Fruit fly (Drosophila melanogaster): ENCODE results near the gene Wdr81.

Wdr81 gene

dm6 chr2L:11989729-11990128, 31.0 kb downstream of the Wdr81 start, which contains the start of the genes zuc and dgt2:
Gene zuc, minus strand, starts transcription at chr2L:11989882.
Gene dgt2, plus strand, starts transcription at chr2L:11989936.
- TF ChIP-seq usp (GFP tag; optimal IDR thresholded peaks at IDR 0.05) = no peak
- TF ChIP-seq CG8478 (optimal IDR thresholded peaks at IDR 0.05) = no peak
- no peak for TF ChIP-seq pan (optimal IDR thresholded peaks at IDR 0.05)
- TF ChIP-seq psq (optimal IDR thresholded peaks at IDR 0.05) = no peak
- no peak for TF ChIP-seq Dll (optimal IDR thresholded peaks at IDR 0.05)
- TF ChIP-seq EcR (GFP tag; optimal IDR thresholded peaks at IDR 0.05) = no peak

dm6 chr2L:11989210-11989609, 31.6 kb downstream of the Wdr81 start:
- TF ChIP-seq Dll (optimal IDR thresholded peaks at IDR 0.05) (no peak), CG8478 (optimal IDR thresholded peaks at IDR 0.05) (no peak), pan (optimal IDR thresholded peaks at IDR 0.05) (no peak), EcR (GFP tag; optimal IDR thresholded peaks at IDR 0.05) (no peak)

- TF ChIP-seq EcR (GFP tag; optimal IDR thresholded peaks at IDR 0.05) = no peak
- TF ChIP-seq CG8478 (optimal IDR thresholded peaks at IDR 0.05) = no peak
Observed at dm6 chr2L:11987945-11988344, 32.8 kb downstream of the Wdr81 start, which contains the start of the genes CG6686 and CG34163. Gene CG6686, minus strand, starts transcription at chr2L:11988039. Gene CG34163, plus strand, starts transcription at chr2L:11988270.

dm6 chr2L:11981210-11981609, 39.5 kb downstream of the Wdr81 start, which contains the start of gene CG16965:
Gene CG16965, plus strand, starts transcription at chr2L:11981591.
- TF ChIP-seq Dll (optimal IDR thresholded peaks at IDR 0.05) (no peak), usp (GFP tag; optimal IDR thresholded peaks at IDR 0.05) (no peak), psq (optimal IDR thresholded peaks at IDR 0.05) (no peak), pan (optimal IDR thresholded peaks at IDR 0.05) (no peak), CG8478 (optimal IDR thresholded peaks at IDR 0.05) (no peak), EcR (GFP tag; optimal IDR thresholded peaks at IDR 0.05) (no peak)

- TF ChIP-seq usp (GFP tag; optimal IDR thresholded peaks at IDR 0.05) (no peak), pan (optimal IDR thresholded peaks at IDR 0.05) (no peak), Dll (optimal IDR thresholded peaks at IDR 0.05) (no peak), psq (optimal IDR thresholded peaks at IDR 0.05) (no peak), EcR (GFP tag; optimal IDR thresholded peaks at IDR 0.05) (no peak), CG8478 (optimal IDR thresholded peaks at IDR 0.05) (no peak)
Observed at dm6 chr2L:11980075-11980474, 40.7 kb downstream of the Wdr81 start.

- no peak for TF ChIP-seq Dll (optimal IDR thresholded peaks at IDR 0.05)
- no peak for TF ChIP-seq psq (optimal IDR thresholded peaks at IDR 0.05)
- TF ChIP-seq CG8478 (optimal IDR thresholded peaks at IDR 0.05) = no peak
- TF ChIP-seq pan (optimal IDR thresholded peaks at IDR 0.05) = no peak
- no peak for TF ChIP-seq usp (GFP tag; optimal IDR thresholded peaks at IDR 0.05)
- no peak for TF ChIP-seq EcR (GFP tag; optimal IDR thresholded peaks at IDR 0.05)
Observed at dm6 chr2L:11977721-11978120, 43.0 kb downstream of the Wdr81 start.

- TF ChIP-seq Dll (optimal IDR thresholded peaks at IDR 0.05) (no peak), usp (GFP tag; optimal IDR thresholded peaks at IDR 0.05) (no peak), EcR (GFP tag; optimal IDR thresholded peaks at IDR 0.05) (no peak), pan (optimal IDR thresholded peaks at IDR 0.05) (no peak), psq (optimal IDR thresholded peaks at IDR 0.05) (no peak), CG8478 (optimal IDR thresholded peaks at IDR 0.05) (no peak)
Observed at dm6 chr2L:11976955-11977354, 43.8 kb downstream of the Wdr81 start.

dm6 chr2L:11973145-11973738, 47.5 kb downstream of the Wdr81 start:
- TF ChIP-seq Dll (optimal IDR thresholded peaks at IDR 0.05) = no peak
- no peak for TF ChIP-seq pan (optimal IDR thresholded peaks at IDR 0.05)
- no peak for TF ChIP-seq psq (optimal IDR thresholded peaks at IDR 0.05)
- no peak for TF ChIP-seq EcR (GFP tag; optimal IDR thresholded peaks at IDR 0.05)
- TF ChIP-seq usp (GFP tag; optimal IDR thresholded peaks at IDR 0.05) = no peak
- no peak for TF ChIP-seq CG8478 (optimal IDR thresholded peaks at IDR 0.05)

- TF ChIP-seq Dll (optimal IDR thresholded peaks at IDR 0.05) (peak; percentile 75), pan (optimal IDR thresholded peaks at IDR 0.05) (no peak), CG8478 (optimal IDR thresholded peaks at IDR 0.05) (peak; percentile 84)
Observed at dm6 chr2L:11970853-11971397, 49.8 kb downstream of the Wdr81 start.

- no peak for TF ChIP-seq Dll (optimal IDR thresholded peaks at IDR 0.05)
Observed at dm6 chr2L:11970343-11970742, 50.4 kb downstream of the Wdr81 start.

- no peak for TF ChIP-seq Dll (optimal IDR thresholded peaks at IDR 0.05)
- TF ChIP-seq EcR (GFP tag; optimal IDR thresholded peaks at IDR 0.05) = no peak
Observed at dm6 chr2L:11969424-11969823, 51.3 kb downstream of the Wdr81 start.

- no peak for TF ChIP-seq EcR (GFP tag; optimal IDR thresholded peaks at IDR 0.05)
- peak; percentile 26 for TF ChIP-seq CG8478 (optimal IDR thresholded peaks at IDR 0.05)
- no peak for TF ChIP-seq Dll (optimal IDR thresholded peaks at IDR 0.05)
- no peak for TF ChIP-seq pan (optimal IDR thresholded peaks at IDR 0.05)
- TF ChIP-seq usp (GFP tag; optimal IDR thresholded peaks at IDR 0.05) = no peak
- TF ChIP-seq psq (optimal IDR thresholded peaks at IDR 0.05) = no peak
Observed at dm6 chr2L:11968581-11969272, 52.0 kb downstream of the Wdr81 start.

All from whole organism.